Worm (Caenorhabditis elegans) whole organism, L4 larva: ENCODE measurements around the gene T20D4.3.

Source experiments
- Y5F2A.4 ChIP-seq: fragments of 200-800 bp; sonication (Bioruptor generic); optimal IDR thresholded peaks from 2 replicates; lab custom pipeline; 2018; ENCODE audit warnings: mild to moderate bottlenecking, missing genetic modification characterization, missing compliant biosample characterization
- jun-1 ChIP-seq: fragments of 150-350 bp; optimal IDR thresholded peaks from 2 replicates; lab custom pipeline; 2014; ENCODE audit warnings: missing biosample characterization, missing genetic modification reagents, missing genetic modification characterization
- ztf-11 ChIP-seq: fragments of 150-350 bp; optimal IDR thresholded peaks from 2 replicates; lab custom pipeline; 2014; ENCODE audit warnings: missing biosample characterization, missing genetic modification characterization

ce11 chrV:3454620-3455019 is 36.6 kb downstream of the T20D4.3 start:
- TF ChIP-seq ztf-11 (no peak), Y5F2A.4 (GFP tag; lab: Kevin White, UChicago) (no peak), jun-1 (tag; lab: Kevin White, UChicago) (no peak)
